Fruit fly (Drosophila melanogaster): ENCODE measurements around the gene CG10970.

CG10970 gene

DNA sequence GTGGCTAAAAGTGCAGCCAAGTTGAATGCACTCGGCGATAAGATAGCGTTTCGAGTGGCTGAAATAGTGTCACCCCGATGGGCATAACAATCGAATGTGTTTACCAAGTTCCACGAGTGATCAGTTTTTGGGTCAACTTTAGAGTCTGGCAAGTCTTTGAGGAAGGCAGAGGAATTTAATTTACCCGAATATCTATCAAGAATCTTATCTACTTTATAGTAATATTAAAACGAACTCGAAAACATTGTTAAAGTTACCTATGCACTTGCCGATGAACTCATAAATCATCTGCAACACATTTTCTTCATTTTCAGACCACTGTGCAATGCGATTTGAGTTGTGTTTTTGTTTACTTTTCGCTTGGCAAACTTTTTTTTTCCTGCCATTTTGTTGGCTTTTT, 9.9 kb downstream of the CG10970 start:
- no peak for TF ChIP-seq dl (GFP tag; optimal IDR thresholded peaks at IDR 0.05; ENCODE audit: insufficient read depth in 1 of 2, partially characterized antibody in 2 of 2)
- peak; percentile 23 for TF ChIP-seq h (GFP tag; optimal IDR thresholded peaks at IDR 0.05)
- no peak for TF ChIP-seq brk (GFP tag; optimal IDR thresholded peaks at IDR 0.05)
- TF ChIP-seq foxo (GFP tag; optimal IDR thresholded peaks at IDR 0.05) = peak in 1 of 2 experiments; percentile 18
- TF ChIP-seq fru (GFP tag; optimal IDR thresholded peaks at IDR 0.05) = peak; percentile 27
- no peak for TF ChIP-seq jim (GFP tag; optimal IDR thresholded peaks at IDR 0.05)
- peak; percentile 4 for TF ChIP-seq ey (GFP tag; optimal IDR thresholded peaks at IDR 0.05)
- TF ChIP-seq pan (optimal IDR thresholded peaks at IDR 0.05) = no peak

DNA sequence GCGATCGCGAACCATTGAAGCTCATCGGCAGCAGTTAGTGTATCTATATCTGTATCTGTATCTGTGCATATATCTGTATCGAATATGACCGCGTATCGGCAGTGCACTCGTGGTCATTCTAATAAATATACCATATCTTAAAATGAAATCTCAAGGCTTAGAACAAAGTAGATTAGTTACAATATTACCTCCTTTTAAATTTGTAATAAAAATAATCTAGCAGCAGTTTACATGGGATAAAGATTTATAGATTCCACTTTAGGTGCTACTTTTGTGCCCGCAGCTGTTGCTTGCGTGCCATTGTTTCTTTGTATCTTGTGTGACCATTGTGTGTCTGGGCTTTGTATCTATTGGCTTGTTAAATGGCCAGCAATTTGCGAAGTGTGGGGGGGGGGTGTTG, 11.1 kb downstream of the CG10970 start:
- TF ChIP-seq h (GFP tag; optimal IDR thresholded peaks at IDR 0.05) (peak; percentile 80), HLH106 (tag; optimal IDR thresholded peaks at IDR 0.05) (peak; percentile 56), N (GFP tag; optimal IDR thresholded peaks at IDR 0.05) (no peak), psq (GFP tag; optimal IDR thresholded peaks at IDR 0.05) (peak; percentile 63), Mio (GFP tag; optimal IDR thresholded peaks at IDR 0.05) (no peak), sv (GFP tag; optimal IDR thresholded peaks at IDR 0.05) (peak; percentile 9), Sp1 (GFP tag; optimal IDR thresholded peaks at IDR 0.05) (peak; percentile 45), CG32264 (GFP tag; optimal IDR thresholded peaks at IDR 0.05) (peak; percentile 15), dl (GFP tag; optimal IDR thresholded peaks at IDR 0.05; ENCODE audit: insufficient read depth in 1 of 2, partially characterized antibody in 2 of 2) (no peak), Abd-B (GFP tag; optimal IDR thresholded peaks at IDR 0.05) (no peak), Hr78 (GFP tag; optimal IDR thresholded peaks at IDR 0.05) (no peak), foxo (GFP tag; optimal IDR thresholded peaks at IDR 0.05) (peak in 1 of 2 experiments; percentile 68), OdsH (GFP tag; optimal IDR thresholded peaks at IDR 0.05) (peak; percentile 76), ey (GFP tag; optimal IDR thresholded peaks at IDR 0.05) (peak; percentile 76), GATAd (GFP tag; optimal IDR thresholded peaks at IDR 0.05) (no peak), rgr (GFP tag; optimal IDR thresholded peaks at IDR 0.05) (peak; percentile 76), CrebA (GFP tag; optimal IDR thresholded peaks at IDR 0.05; ENCODE audit: borderline replicate concordance) (no peak), pan (optimal IDR thresholded peaks at IDR 0.05) (no peak), br (GFP tag; optimal IDR thresholded peaks at IDR 0.05) (peak; percentile 64), CG9705 (GFP tag; optimal IDR thresholded peaks at IDR 0.05) (no peak), fru (GFP tag; optimal IDR thresholded peaks at IDR 0.05) (peak; percentile 68), sage (GFP tag; optimal IDR thresholded peaks at IDR 0.05) (peak; percentile 68), dmrt93B (GFP tag; optimal IDR thresholded peaks at IDR 0.05) (peak; percentile 71), woc (GFP tag; optimal IDR thresholded peaks at IDR 0.05) (peak; percentile 5), Jra (GFP tag; optimal IDR thresholded peaks at IDR 0.05) (peak; percentile 23)

DNA sequence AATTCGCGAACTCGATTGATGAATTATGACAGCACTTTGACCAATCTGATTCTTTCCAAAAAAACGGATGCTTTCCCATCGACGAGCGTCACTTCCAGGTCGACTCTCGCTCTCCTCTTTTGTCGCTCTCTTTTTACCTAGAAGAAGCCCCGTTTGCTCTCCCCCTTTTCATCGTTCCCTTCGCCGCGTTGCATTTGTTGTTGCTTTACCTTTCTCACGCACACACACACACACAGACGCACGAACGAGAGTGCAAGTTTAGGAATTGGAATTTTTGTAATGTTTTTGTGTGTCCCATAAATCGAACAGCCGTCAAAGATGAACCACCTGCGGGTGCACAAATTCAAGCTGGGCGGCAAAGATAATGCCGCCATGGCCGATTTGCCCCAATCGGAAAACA, 22.3 kb downstream of the CG10970 start:
- no peak for TF ChIP-seq Hr83 (GFP tag; optimal IDR thresholded peaks at IDR 0.05; ENCODE audit: poor library complexity, severe bottlenecking)
- TF ChIP-seq Abd-B (GFP tag; optimal IDR thresholded peaks at IDR 0.05) = no peak
- no peak for TF ChIP-seq fru (GFP tag; optimal IDR thresholded peaks at IDR 0.05)
- no peak for TF ChIP-seq CrebA (GFP tag; optimal IDR thresholded peaks at IDR 0.05; ENCODE audit: borderline replicate concordance)
- TF ChIP-seq woc (GFP tag; optimal IDR thresholded peaks at IDR 0.05) = no peak
- TF ChIP-seq Dfd (GFP tag; optimal IDR thresholded peaks at IDR 0.05) = no peak
- no peak for TF ChIP-seq tai (GFP tag; optimal IDR thresholded peaks at IDR 0.05)
- no peak for TF ChIP-seq ey (GFP tag; optimal IDR thresholded peaks at IDR 0.05)
- TF ChIP-seq N (GFP tag; optimal IDR thresholded peaks at IDR 0.05) = no peak
- TF ChIP-seq psq (GFP tag; optimal IDR thresholded peaks at IDR 0.05) = no peak
- TF ChIP-seq br (GFP tag; optimal IDR thresholded peaks at IDR 0.05) = no peak
- TF ChIP-seq dsf (GFP tag; optimal IDR thresholded peaks at IDR 0.05; ENCODE audit: borderline replicate concordance) = no peak
- TF ChIP-seq Rel (GFP tag; optimal IDR thresholded peaks at IDR 0.05) = no peak
- no peak for TF ChIP-seq Rel (tag; optimal IDR thresholded peaks at IDR 0.05)

DNA sequence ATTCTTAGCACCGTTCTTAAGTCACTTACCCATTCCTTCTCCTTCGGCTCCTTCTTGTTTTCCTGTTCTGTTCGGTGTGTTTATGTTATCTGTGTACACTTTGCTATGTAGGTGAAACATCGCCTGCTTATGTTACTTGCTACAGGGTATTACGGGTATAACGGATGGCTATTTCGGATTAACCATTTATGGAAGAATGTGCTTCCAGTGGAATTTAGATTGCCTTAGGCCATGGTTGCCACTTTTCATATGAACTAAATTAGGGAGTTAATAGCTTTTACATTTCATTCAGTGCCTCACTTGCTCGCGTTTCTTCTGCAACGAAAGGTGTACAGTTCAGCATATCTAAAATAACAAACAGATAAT, 22.8 kb downstream of the CG10970 start:
- peak; percentile 15 for TF ChIP-seq fru (GFP tag; optimal IDR thresholded peaks at IDR 0.05)
- TF ChIP-seq psq (GFP tag; optimal IDR thresholded peaks at IDR 0.05) = peak; percentile 42
- no peak for TF ChIP-seq pan (optimal IDR thresholded peaks at IDR 0.05)
- no peak for TF ChIP-seq OdsH (GFP tag; optimal IDR thresholded peaks at IDR 0.05)
- TF ChIP-seq Jra (GFP tag; optimal IDR thresholded peaks at IDR 0.05) = no peak
